Worm (Caenorhabditis elegans) whole organism, dauer: ENCODE measurements around the gene flp-28.

Experiments
- unc-62 ChIP-seq: sonication (generic microtip); optimal IDR thresholded peaks from 2 replicates; lab custom pipeline; 2017; ENCODE audit warnings: missing biosample characterization, missing genetic modification reagents, missing genetic modification characterization

The flp-28 gene

DNA sequence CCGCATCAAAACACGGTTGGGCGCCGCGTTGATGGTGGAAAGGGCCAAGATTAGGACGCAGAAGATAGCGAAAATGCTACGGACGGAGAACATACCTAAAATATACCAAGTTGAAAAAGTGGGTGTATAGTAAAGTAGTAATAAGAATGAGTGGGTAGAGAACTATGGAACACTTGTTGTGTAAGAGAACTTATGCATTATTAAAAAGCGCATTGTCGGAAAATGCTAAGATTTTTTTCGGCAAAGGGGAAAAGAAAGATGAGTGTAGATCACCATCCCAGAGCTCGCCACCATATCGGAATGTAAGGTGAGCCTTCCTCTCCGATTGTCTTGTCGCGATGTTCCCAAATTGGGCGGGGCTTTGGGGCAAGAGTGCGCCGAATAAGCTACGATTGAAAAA, at the start of gene flp-28:
Gene flp-28, minus strand, starts transcription at position 101 of the 400 bp plus-strand sequence.
- no peak for TF ChIP-seq unc-62 (GFP tag; lab: Kevin White, UChicago)

DNA sequence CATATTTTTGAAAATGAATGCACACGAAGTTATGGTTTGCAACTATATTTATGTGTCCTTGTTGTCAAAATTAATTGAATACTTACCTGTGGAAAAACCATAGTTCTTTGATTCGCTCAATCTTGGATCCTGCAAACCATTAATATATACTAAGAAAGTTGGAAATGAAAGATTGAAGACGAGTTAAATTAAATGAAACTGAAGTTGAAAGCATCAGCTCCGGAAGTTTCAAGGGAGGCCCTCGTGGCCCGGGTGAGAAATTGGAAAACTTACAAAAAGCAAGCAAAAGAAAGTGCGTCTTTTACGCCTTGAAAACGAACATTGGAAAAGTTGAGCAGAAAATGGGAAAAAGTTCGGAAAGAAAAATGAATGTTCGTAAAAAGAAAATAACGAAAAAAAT, 45.3 kb upstream of the flp-28 start, which contains the start of gene unc-58:
Gene unc-58, minus strand, starts transcription at position 101 of the 400 bp plus-strand sequence.
- no peak for TF ChIP-seq unc-62 (GFP tag; lab: Kevin White, UChicago)

- TF ChIP-seq unc-62 (GFP tag; lab: Kevin White, UChicago) = no peak
Observed at ce11 chrX:10130159-10130558, 42.4 kb upstream of the flp-28 start.

- no peak for TF ChIP-seq unc-62 (GFP tag; lab: Kevin White, UChicago)
Observed at ce11 chrX:10124338-10124737, 36.6 kb upstream of the flp-28 start.

DNA sequence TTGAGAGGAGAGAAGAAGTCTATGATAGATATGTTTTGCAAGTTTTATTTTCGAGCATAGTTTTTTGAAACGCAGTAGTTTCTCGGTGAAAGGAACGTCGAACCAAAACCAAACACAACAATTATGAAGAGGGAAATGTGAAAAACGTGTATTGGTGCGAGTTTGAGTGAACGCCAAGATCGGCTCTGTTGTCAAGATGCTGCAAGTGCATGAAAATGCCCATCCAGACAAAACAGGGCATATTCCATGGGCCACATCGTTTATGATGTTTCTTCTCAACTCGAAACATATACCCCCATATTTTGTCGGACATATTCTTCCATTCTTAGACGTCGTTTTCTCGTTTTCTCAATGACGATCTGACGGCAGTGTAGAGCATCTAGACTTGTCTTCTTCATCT, 35.2 kb upstream of the flp-28 start:
- TF ChIP-seq unc-62 (GFP tag; lab: Kevin White, UChicago) = no peak

DNA sequence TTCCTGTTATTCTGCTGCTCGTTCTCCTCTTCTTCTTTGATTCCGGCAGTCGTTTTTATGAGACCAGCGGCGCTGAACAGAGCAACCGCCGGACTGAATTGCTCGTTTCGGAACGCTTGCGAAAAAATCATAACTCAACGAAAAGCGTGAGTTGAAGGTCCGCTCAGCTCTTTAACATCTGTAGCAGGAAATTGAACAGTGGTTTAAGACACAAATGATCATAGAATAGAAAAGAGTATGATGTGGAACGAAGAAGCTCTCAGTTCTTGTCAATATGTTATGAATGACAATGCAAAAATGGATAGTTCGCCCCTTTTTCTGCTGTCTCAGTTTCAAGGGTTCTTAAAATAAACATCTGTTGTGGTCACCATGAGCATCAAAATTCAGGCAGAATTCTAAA, 25.9 kb upstream of the flp-28 start:
- TF ChIP-seq unc-62 (GFP tag; lab: Kevin White, UChicago) = no peak

ce11 chrX:10095145-10095544, 7.4 kb upstream of the flp-28 start, which contains the start of gene flp-2:
Gene flp-2, minus strand, starts transcription at chrX:10095245.
- no peak for TF ChIP-seq unc-62 (GFP tag; lab: Kevin White, UChicago)

DNA sequence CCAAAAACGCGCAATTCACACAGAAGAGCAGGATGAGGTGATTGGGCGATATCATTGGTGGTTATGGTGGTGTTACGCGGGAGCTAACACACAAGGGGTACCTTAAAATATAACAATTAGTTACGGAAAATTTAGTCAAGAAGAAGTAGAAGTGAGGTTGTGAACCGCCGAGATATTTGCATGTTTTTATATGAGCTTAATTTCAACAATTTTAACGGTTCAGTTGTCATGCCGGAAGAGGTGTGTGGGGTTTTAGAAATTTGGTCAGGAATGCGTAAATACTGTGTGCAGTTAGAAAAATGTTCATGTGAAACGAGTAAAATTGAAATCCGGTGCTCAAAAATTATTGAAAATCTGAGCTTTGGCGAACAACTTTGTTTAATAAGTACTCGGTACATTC, 5.1 kb upstream of the flp-28 start, which contains the start of gene flp-3:
Gene flp-3, minus strand, starts transcription at position 101 of the 400 bp plus-strand sequence.
- TF ChIP-seq unc-62 (GFP tag; lab: Kevin White, UChicago) = no peak

ce11 chrX:10085073-10085472, 2.7 kb downstream of the flp-28 start:
- TF ChIP-seq unc-62 (GFP tag; lab: Kevin White, UChicago) = no peak

ce11 chrX:10084050-10084672, 3.6 kb downstream of the flp-28 start, which contains the start of gene W07E11.1:
Gene W07E11.1, plus strand, starts transcription at chrX:10084622.
- no peak for TF ChIP-seq unc-62 (GFP tag; lab: Kevin White, UChicago)

DNA sequence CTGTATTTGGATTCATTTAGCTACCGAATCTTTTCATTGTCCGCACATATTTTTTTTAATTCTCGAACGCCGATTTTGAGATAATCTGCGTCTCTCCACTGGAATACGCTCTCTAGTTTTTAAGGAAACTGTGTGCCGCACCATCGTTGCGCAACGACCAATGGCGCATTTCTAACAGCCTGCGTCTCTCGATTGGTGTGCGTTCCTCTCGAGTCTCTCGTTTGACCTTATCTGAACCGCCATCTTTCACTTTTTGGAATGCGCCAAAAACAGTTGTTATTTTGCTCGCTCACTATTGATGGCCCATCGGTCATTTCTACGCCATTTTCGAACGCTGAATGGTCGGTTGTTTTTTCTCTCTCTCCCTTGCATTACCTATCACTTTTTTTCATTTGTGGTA, 4.5 kb downstream of the flp-28 start:
- no peak for TF ChIP-seq unc-62 (GFP tag; lab: Kevin White, UChicago)

ce11 chrX:10081077-10081476, 6.7 kb downstream of the flp-28 start:
- TF ChIP-seq unc-62 (GFP tag; lab: Kevin White, UChicago) = no peak

ce11 chrX:10079230-10079629, 8.5 kb downstream of the flp-28 start:
- no peak for TF ChIP-seq unc-62 (GFP tag; lab: Kevin White, UChicago)

- TF ChIP-seq unc-62 (GFP tag; lab: Kevin White, UChicago) = no peak
Observed at ce11 chrX:10078637-10079036, 9.1 kb downstream of the flp-28 start.

DNA sequence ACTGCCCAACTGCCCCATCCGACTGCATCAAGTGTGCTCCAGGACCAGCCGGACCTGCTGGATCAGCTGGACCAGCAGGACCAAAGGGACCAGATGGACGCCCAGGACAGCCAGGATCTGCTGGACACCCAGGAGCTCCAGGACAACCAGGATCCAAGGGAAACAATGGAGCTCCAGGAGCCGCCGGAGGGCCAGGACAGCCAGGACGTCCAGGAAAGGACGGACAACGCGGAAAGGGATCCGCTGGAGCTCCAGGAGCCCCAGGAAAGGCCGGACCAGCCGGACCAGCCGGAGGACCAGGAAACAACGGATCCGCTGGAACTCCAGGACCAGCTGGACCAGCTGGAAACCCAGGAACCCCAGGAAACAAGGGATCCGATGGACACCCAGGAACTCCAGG, 9.7 kb downstream of the flp-28 start:
- no peak for TF ChIP-seq unc-62 (GFP tag; lab: Kevin White, UChicago)

DNA sequence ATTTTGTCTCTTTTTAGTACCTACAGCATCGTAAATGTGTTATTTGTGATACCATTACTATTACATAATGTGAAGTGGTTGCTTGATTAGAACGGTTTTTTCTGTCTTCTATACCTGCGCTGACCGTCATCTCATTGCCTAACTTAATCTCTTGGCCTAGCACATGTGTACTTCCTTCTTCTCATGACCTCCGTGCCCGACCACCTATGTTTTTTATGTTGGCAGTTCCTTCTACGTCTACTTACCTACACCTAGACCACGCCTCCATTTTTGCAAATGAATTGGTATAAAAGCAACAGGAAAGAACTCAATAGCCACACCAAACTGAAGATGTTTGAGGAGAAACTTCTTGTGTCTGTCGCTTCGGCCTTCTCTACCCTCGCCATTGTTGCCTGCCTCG, 10.5 kb downstream of the flp-28 start, which contains the start of gene col-176:
Gene col-176, plus strand, starts transcription at position 301 of the 400 bp plus-strand sequence.
- no peak for TF ChIP-seq unc-62 (GFP tag; lab: Kevin White, UChicago)

ce11 chrX:10076334-10076733, 11.4 kb downstream of the flp-28 start:
- no peak for TF ChIP-seq unc-62 (GFP tag; lab: Kevin White, UChicago)
